Fruit fly (Drosophila melanogaster): ENCODE measurements around the gene Wbp2.
A peak's percentile ranks its signal among the peaks of the same experiment; 100 is the strongest.

DNA sequence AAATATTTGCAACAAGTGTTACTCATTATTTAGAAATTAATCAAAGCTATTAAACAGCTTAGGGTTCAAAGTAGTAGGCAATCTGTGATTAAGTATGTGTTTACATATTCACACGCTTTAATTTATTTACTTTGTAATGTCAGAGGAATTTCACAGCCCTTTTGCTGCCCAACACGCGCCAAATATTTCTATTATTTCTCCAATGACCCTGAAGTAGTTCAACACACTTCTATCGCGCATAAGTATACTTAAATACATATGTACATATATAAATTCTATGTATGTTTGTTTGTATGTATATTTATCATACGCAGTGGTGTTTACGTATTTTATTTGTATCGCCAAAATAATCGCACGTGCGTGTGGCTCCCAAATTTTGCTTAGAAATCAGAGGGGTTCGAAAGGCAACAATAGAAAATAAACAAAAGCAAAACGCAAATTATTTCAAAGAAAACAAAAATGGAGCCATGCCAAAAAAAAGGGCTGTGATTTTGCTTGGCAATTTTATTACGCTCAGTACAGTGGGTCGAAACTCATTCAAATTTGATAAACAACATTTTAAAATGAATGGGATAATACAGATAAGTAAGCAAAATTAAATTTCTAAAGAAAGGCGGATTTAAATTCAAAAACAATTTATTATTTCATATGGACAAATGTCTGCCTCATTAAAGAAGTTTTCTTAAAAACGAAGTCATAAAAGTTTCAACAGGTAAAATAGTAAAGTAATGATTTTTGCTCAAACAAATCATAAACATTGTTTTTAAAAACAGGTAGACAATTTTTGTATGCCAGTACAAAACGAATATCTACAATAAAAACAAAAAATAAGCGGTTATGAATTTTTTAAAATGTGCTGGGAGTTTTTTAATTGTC lies 46.6 kb upstream of the Wbp2 start:
- TF ChIP-seq CG8159 (tag; optimal IDR thresholded peaks at IDR 0.05) = no peak
- TF ChIP-seq CG15710 (tag; optimal IDR thresholded peaks at IDR 0.05) = no peak
- TF ChIP-seq CG13204 (GFP tag; optimal IDR thresholded peaks at IDR 0.05) = no peak
- no peak for TF ChIP-seq CG14655 (GFP tag; optimal IDR thresholded peaks at IDR 0.05)
- no peak for TF ChIP-seq fd96Ca (GFP tag; IDR thresholded peaks at IDR 0.05)
- no peak for TF ChIP-seq rn (GFP tag; IDR thresholded peaks at IDR 0.05)
- TF ChIP-seq CG32121 (GFP tag; IDR thresholded peaks at IDR 0.05) = 0 out of 2 replicates have a peak, but pooled peaks have one; percentile 21
